Worm (Caenorhabditis elegans) whole organism, L4/young adult: Measurements from ENCODE around the gene nhr-120.

ENCODE experiments used
- W03F9.2 ChIP-seq: fragments of 150-350 bp; optimal IDR thresholded peaks from 2 replicates; lab custom pipeline; 2014; ENCODE audit warnings: missing biosample characterization, missing genetic modification characterization
- dao-5 ChIP-seq: sonication (generic microtip); optimal IDR thresholded peaks from 2 replicates; lab custom pipeline; 2016; ENCODE audit warnings: missing genotype, missing genetic modification characterization, moderate library complexity, missing compliant biosample characterization
- him-1 ChIP-seq: sonication (generic microtip); optimal IDR thresholded peaks from 2 replicates; lab custom pipeline; 2016; ENCODE audit warnings: missing genotype, missing genetic modification reagents, missing genetic modification characterization, missing compliant biosample characterization

nhr-120 gene

ce11 chrX:6640570-6641199 is at the start of gene nhr-120:
Gene nhr-120, minus strand, starts transcription at chrX:6640620.
- TF ChIP-seq dao-5 (tag; lab: Kevin White, UChicago) (no peak), W03F9.2 (tag; lab: Kevin White, UChicago) (no peak), him-1 (tag; lab: Kevin White, UChicago) (no peak)

- no peak for TF ChIP-seq him-1 (tag; lab: Kevin White, UChicago)
- no peak for TF ChIP-seq W03F9.2 (tag; lab: Kevin White, UChicago)
- no peak for TF ChIP-seq dao-5 (tag; lab: Kevin White, UChicago)
Measured at ce11 chrX:6689985-6690384, 49.6 kb upstream of the nhr-120 start, which contains the start of gene F38B6.6. Gene F38B6.6, minus strand, starts transcription at chrX:6690085.

ce11 chrX:6688953-6689562 is 48.6 kb upstream of the nhr-120 start:
- TF ChIP-seq him-1 (tag; lab: Kevin White, UChicago) (no peak), dao-5 (tag; lab: Kevin White, UChicago) (no peak), W03F9.2 (tag; lab: Kevin White, UChicago) (no peak)

ce11 chrX:6687756-6688155 is 47.3 kb upstream of the nhr-120 start:
- TF ChIP-seq W03F9.2 (tag; lab: Kevin White, UChicago) (no peak), him-1 (tag; lab: Kevin White, UChicago) (no peak), dao-5 (tag; lab: Kevin White, UChicago) (no peak)

- TF ChIP-seq W03F9.2 (tag; lab: Kevin White, UChicago): no peak
- TF ChIP-seq dao-5 (tag; lab: Kevin White, UChicago): no peak
- no peak for TF ChIP-seq him-1 (tag; lab: Kevin White, UChicago)
Measured at ce11 chrX:6687345-6687744, 46.9 kb upstream of the nhr-120 start.

- TF ChIP-seq W03F9.2 (tag; lab: Kevin White, UChicago) (no peak), him-1 (tag; lab: Kevin White, UChicago) (no peak), dao-5 (tag; lab: Kevin White, UChicago) (no peak)
Measured at ce11 chrX:6682683-6683082, 42.3 kb upstream of the nhr-120 start, which contains the start of gene F38B6.8. Gene F38B6.8, minus strand, starts transcription at chrX:6682783.

- TF ChIP-seq him-1 (tag; lab: Kevin White, UChicago): no peak
- no peak for TF ChIP-seq dao-5 (tag; lab: Kevin White, UChicago)
Measured at ce11 chrX:6674333-6674919, 34.0 kb upstream of the nhr-120 start, which contains the start of gene F38B6.4. Gene F38B6.4, plus strand, starts transcription at chrX:6674869.

- TF ChIP-seq W03F9.2 (tag; lab: Kevin White, UChicago) (no peak), him-1 (tag; lab: Kevin White, UChicago) (no peak), dao-5 (tag; lab: Kevin White, UChicago) (no peak)
Measured at ce11 chrX:6672519-6672918, 32.1 kb upstream of the nhr-120 start, which contains the start of gene col-172. Gene col-172, plus strand, starts transcription at chrX:6672819.

- TF ChIP-seq W03F9.2 (tag; lab: Kevin White, UChicago) (no peak), him-1 (tag; lab: Kevin White, UChicago) (no peak), dao-5 (tag; lab: Kevin White, UChicago) (no peak)
Measured at ce11 chrX:6671717-6672116, 31.3 kb upstream of the nhr-120 start.

ce11 chrX:6669366-6669765 is 28.9 kb upstream of the nhr-120 start:
- TF ChIP-seq him-1 (tag; lab: Kevin White, UChicago) (no peak), W03F9.2 (tag; lab: Kevin White, UChicago) (no peak), dao-5 (tag; lab: Kevin White, UChicago) (no peak)

- no peak for TF ChIP-seq W03F9.2 (tag; lab: Kevin White, UChicago)
- TF ChIP-seq him-1 (tag; lab: Kevin White, UChicago): no peak
- no peak for TF ChIP-seq dao-5 (tag; lab: Kevin White, UChicago)
Measured at ce11 chrX:6668911-6669310, 28.5 kb upstream of the nhr-120 start, which contains the start of gene nhr-137. Gene nhr-137, minus strand, starts transcription at chrX:6669011.

ce11 chrX:6667468-6667867 is 27.0 kb upstream of the nhr-120 start:
- TF ChIP-seq W03F9.2 (tag; lab: Kevin White, UChicago): no peak
- no peak for TF ChIP-seq him-1 (tag; lab: Kevin White, UChicago)

- no peak for TF ChIP-seq W03F9.2 (tag; lab: Kevin White, UChicago)
- no peak for TF ChIP-seq dao-5 (tag; lab: Kevin White, UChicago)
- no peak for TF ChIP-seq him-1 (tag; lab: Kevin White, UChicago)
Measured at ce11 chrX:6665129-6665858, 24.9 kb upstream of the nhr-120 start.
